Worm (Caenorhabditis elegans) whole organism, L4/young adult: Measurements from ENCODE around the gene F21C10.6.

Experiments used
- W03F9.2 ChIP-seq: fragments of 150-350 bp; optimal IDR thresholded peaks from 2 replicates; lab custom pipeline; 2014; ENCODE audit warnings: missing biosample characterization, missing genetic modification characterization
- dao-5 ChIP-seq: sonication (generic microtip); optimal IDR thresholded peaks from 2 replicates; lab custom pipeline; 2016; ENCODE audit warnings: missing genotype, missing genetic modification characterization, moderate library complexity, missing compliant biosample characterization

DNA sequence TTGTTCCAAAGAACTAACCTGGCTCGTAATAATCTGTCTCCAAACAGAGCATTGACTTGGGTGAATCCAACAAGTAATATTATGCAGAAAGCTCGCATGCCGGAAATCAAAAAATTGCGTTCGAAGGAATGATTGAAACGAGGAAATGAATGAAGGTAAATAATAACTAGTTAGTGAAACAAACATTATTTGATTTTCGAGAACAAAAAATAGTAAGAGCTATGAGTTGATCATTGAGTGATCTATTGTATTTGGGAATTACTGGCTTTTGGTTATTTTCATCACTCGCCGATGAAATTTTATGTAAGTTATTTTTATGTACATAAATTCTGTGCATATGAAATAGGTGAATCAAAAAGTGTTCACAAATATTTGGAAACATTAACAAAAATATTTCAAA lies 30.5 kb downstream of the F21C10.6 start, which contains the start of gene B0222.5:
- TF ChIP-seq W03F9.2 (tag; lab: Kevin White, UChicago): no peak
- TF ChIP-seq dao-5: no peak
